Worm (Caenorhabditis elegans) whole organism, late embryonic: ENCODE results near the gene srbc-78.

Source experiments
- C08G9.2 ChIP-seq: sonication (generic microtip); optimal IDR thresholded peaks from 2 replicates; lab custom pipeline; 2016; ENCODE audit warnings: mild to moderate bottlenecking, missing genetic modification characterization, moderate library complexity, missing compliant biosample characterization
- C38D4.7 ChIP-seq: fragments of 200-800 bp; sonication (Bioruptor generic); optimal IDR thresholded peaks from 2 replicates; lab custom pipeline; 2018; ENCODE audit warnings: mild to moderate bottlenecking, missing genetic modification characterization, moderate library complexity, missing compliant biosample characterization
- K02D7.2 ChIP-seq: sonication (generic microtip); optimal IDR thresholded peaks from 2 replicates; lab custom pipeline; 2017; ENCODE audit warnings: mild to moderate bottlenecking, missing genetic modification characterization, missing compliant biosample characterization
- T23F11.4 ChIP-seq: fragments of 200-800 bp; sonication (Bioruptor generic); optimal IDR thresholded peaks from 2 replicates; lab custom pipeline; 2018; ENCODE audit warnings: mild to moderate bottlenecking, missing genetic modification characterization, missing compliant biosample characterization
- Y22D7AL.16 ChIP-seq: sonication (generic microtip); optimal IDR thresholded peaks from 2 replicates; lab custom pipeline; 2016; ENCODE audit warnings: missing genetic modification characterization, missing compliant biosample characterization
- ahr-1 ChIP-seq: sonication (generic microtip); optimal IDR thresholded peaks from 2 replicates; lab custom pipeline; 2016; ENCODE audit warnings: missing genetic modification characterization, missing compliant biosample characterization
- ama-1 ChIP-seq: fragments of 150-350 bp; optimal IDR thresholded peaks from 2 replicates; lab custom pipeline; 2014
- ceh-18 ChIP-seq: sonication (generic microtip); optimal IDR thresholded peaks from 2 replicates; lab custom pipeline; 2016; ENCODE audit warnings: missing genetic modification characterization, missing compliant biosample characterization
- ceh-2 ChIP-seq: sonication (generic microtip); optimal IDR thresholded peaks from 2 replicates; lab custom pipeline; 2016; ENCODE audit warnings: missing genotype, missing genetic modification characterization, missing compliant biosample characterization
- ceh-22 ChIP-seq: sonication (generic microtip); optimal IDR thresholded peaks from 2 replicates; lab custom pipeline; 2017; ENCODE audit warnings: missing biosample characterization, missing genetic modification characterization
- ceh-30 ChIP-seq: fragments of 150-350 bp; optimal IDR thresholded peaks from 2 replicates; lab custom pipeline; 2014; ENCODE audit warnings: missing biosample characterization, missing genetic modification characterization
- ceh-31 ChIP-seq: sonication (generic microtip); optimal IDR thresholded peaks from 2 replicates; lab custom pipeline; 2016; ENCODE audit warnings: missing genetic modification characterization, missing compliant biosample characterization
- ceh-34 ChIP-seq: sonication (generic microtip); optimal IDR thresholded peaks from 2 replicates; lab custom pipeline; 2016; ENCODE audit warnings: mild to moderate bottlenecking, missing genetic modification characterization, missing compliant biosample characterization
- ceh-45 ChIP-seq: fragments of 200-800 bp; sonication (Bioruptor generic); IDR thresholded peaks from 2 replicates; pipeline ENCODE4 v1.3.6; 2022; ENCODE audit warnings: missing genetic modification reagents, missing genetic modification characterization, missing compliant biosample characterization
- ceh-48 ChIP-seq: sonication (generic microtip); optimal IDR thresholded peaks from 2 replicates; lab custom pipeline; 2016; ENCODE audit warnings: missing genetic modification characterization, inconsistent platforms, missing compliant biosample characterization
- ceh-9 ChIP-seq: sonication (generic microtip); optimal IDR thresholded peaks from 2 replicates; lab custom pipeline; 2016; ENCODE audit warnings: mild to moderate bottlenecking, missing genetic modification characterization, inconsistent platforms, missing compliant biosample characterization
- che-1 ChIP-seq: sonication (generic microtip); optimal IDR thresholded peaks from 2 replicates; lab custom pipeline; 2016; ENCODE audit warnings: mild to moderate bottlenecking, missing genetic modification characterization, missing compliant biosample characterization
- dmd-4 ChIP-seq: sonication (generic microtip); optimal IDR thresholded peaks from 2 replicates; lab custom pipeline; 2016; ENCODE audit warnings: borderline replicate concordance, missing genetic modification characterization, missing compliant biosample characterization
- elt-2 ChIP-seq: sonication (generic microtip); optimal IDR thresholded peaks from 2 replicates; lab custom pipeline; 2016; ENCODE audit warnings: missing genetic modification reagents, missing genetic modification characterization, missing compliant biosample characterization
- eyg-1 ChIP-seq: sonication (generic microtip); optimal IDR thresholded peaks from 2 replicates; lab custom pipeline; 2016; ENCODE audit warnings: missing genotype, missing genetic modification characterization, missing compliant biosample characterization
- gmeb-2 ChIP-seq: sonication (generic microtip); optimal IDR thresholded peaks from 2 replicates; lab custom pipeline; 2016; ENCODE audit warnings: missing genetic modification characterization, inconsistent platforms, missing compliant biosample characterization
- hlh-13 ChIP-seq: fragments of 200-800 bp; sonication (Bioruptor generic); optimal IDR thresholded peaks from 2 replicates; lab custom pipeline; 2018; ENCODE audit warnings: mild to moderate bottlenecking, missing genetic modification characterization, missing compliant biosample characterization
- hlh-15 ChIP-seq: sonication (generic microtip); optimal IDR thresholded peaks from 2 replicates; lab custom pipeline; 2016; ENCODE audit warnings: missing genetic modification characterization, missing compliant biosample characterization
- hlh-30 ChIP-seq: sonication (generic microtip); optimal IDR thresholded peaks from 2 replicates; lab custom pipeline; 2017; ENCODE audit warnings: antibody characterized with exemption, missing genetic modification characterization, missing compliant biosample characterization; ENCODE audit not compliant: insufficient read depth
- hlh-6 ChIP-seq: sonication (generic microtip); optimal IDR thresholded peaks from 2 replicates; lab custom pipeline; 2016; ENCODE audit warnings: missing genotype, missing genetic modification characterization, missing compliant biosample characterization
- hlh-8 ChIP-seq: sonication (generic microtip); optimal IDR thresholded peaks from 2 replicates; lab custom pipeline; 2016; ENCODE audit warnings: missing genotype, missing genetic modification characterization, missing compliant biosample characterization
- madf-2 ChIP-seq: sonication (generic microtip); optimal IDR thresholded peaks from 2 replicates; lab custom pipeline; 2017; ENCODE audit warnings: missing genetic modification characterization, missing compliant biosample characterization
- nhr-232 ChIP-seq: sonication (generic microtip); optimal IDR thresholded peaks from 2 replicates; lab custom pipeline; 2016; ENCODE audit warnings: missing genetic modification characterization, missing compliant biosample characterization
- odd-2 ChIP-seq: sonication (generic microtip); optimal IDR thresholded peaks from 2 replicates; lab custom pipeline; 2017; ENCODE audit warnings: antibody characterized with exemption, mild to moderate bottlenecking, missing genetic modification characterization, missing compliant biosample characterization
- pat-9 ChIP-seq: fragments of 200-800 bp; sonication (Bioruptor generic); optimal IDR thresholded peaks from 2 replicates; lab custom pipeline; 2018; ENCODE audit warnings: mild to moderate bottlenecking, missing genetic modification characterization, moderate library complexity, missing compliant biosample characterization
- pax-1 ChIP-seq: fragments of 150-350 bp; optimal IDR thresholded peaks from 2 replicates; lab custom pipeline; 2014; ENCODE audit warnings: missing biosample characterization, missing genetic modification characterization
- pha-2 ChIP-seq: sonication (generic microtip); optimal IDR thresholded peaks from 2 replicates; lab custom pipeline; 2017; ENCODE audit warnings: mild to moderate bottlenecking, missing genetic modification characterization, missing compliant biosample characterization
- ref-2 ChIP-seq: sonication (generic microtip); optimal IDR thresholded peaks from 2 replicates; lab custom pipeline; 2016; ENCODE audit warnings: missing genetic modification characterization, missing compliant biosample characterization
- rnt-1 ChIP-seq: sonication (generic microtip); optimal IDR thresholded peaks from 2 replicates; lab custom pipeline; 2016; ENCODE audit warnings: missing genetic modification characterization, missing compliant biosample characterization
- tbx-7 ChIP-seq: sonication (generic microtip); optimal IDR thresholded peaks from 2 replicates; lab custom pipeline; 2016; ENCODE audit warnings: missing genotype, missing genetic modification characterization, missing compliant biosample characterization
- unc-55 ChIP-seq: sonication (generic microtip); optimal IDR thresholded peaks from 2 replicates; lab custom pipeline; 2017; ENCODE audit warnings: missing biosample characterization, missing genetic modification reagents, missing genetic modification characterization
- zip-5 ChIP-seq: sonication (generic microtip); optimal IDR thresholded peaks from 2 replicates; lab custom pipeline; 2016; ENCODE audit warnings: missing genetic modification characterization, missing compliant biosample characterization

Gene srbc-78

DNA sequence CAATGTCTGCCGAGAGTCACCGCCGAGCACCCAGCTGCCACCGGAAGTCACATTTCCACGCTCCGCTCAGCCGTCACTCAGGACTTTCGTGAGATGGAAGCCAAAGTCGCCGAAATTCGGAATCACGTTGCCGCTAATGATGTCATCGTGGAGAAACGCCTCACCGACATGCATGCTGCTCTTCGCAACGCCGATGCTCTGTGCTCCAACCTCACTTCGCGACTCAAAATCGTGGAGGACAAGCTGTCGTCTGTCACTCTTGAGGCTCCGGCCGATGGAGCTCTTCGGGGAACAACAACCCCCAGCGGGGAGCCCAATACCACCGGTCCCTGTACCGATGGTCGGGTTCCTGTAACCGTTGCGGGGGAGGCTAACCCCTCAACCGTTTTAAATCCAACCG, 17.5 kb upstream of the srbc-78 start:
- TF ChIP-seq hlh-8 (no peak), pat-9 (tag; lab: Kevin White, UChicago) (no peak), ceh-2 (tag; lab: Kevin White, UChicago) (no peak), ceh-31 (tag; lab: Kevin White, UChicago) (no peak), C38D4.7 (GFP tag; lab: Kevin White, UChicago) (no peak), Y22D7AL.16 (tag; lab: Kevin White, UChicago) (no peak), ceh-22 (tag; lab: Kevin White, UChicago) (no peak)

ce11 chrV:20504997-20505396, 16.0 kb upstream of the srbc-78 start, which contains the start of gene Y38H6C.4:
Gene Y38H6C.4, minus strand, starts transcription at chrV:20505097.
- TF ChIP-seq odd-2 (tag; lab: Kevin White, UChicago) (no peak), nhr-232 (tag; lab: Kevin White, UChicago) (no peak), C38D4.7 (GFP tag; lab: Kevin White, UChicago) (no peak), ahr-1 (tag; lab: Kevin White, UChicago) (no peak), hlh-15 (tag; lab: Kevin White, UChicago) (no peak), ceh-30 (no peak), hlh-6 (no peak), zip-5 (tag; lab: Kevin White, UChicago) (no peak), unc-55 (GFP tag; lab: Kevin White, UChicago) (no peak), rnt-1 (tag; lab: Kevin White, UChicago) (no peak), C08G9.2 (tag; lab: Kevin White, UChicago) (no peak), T23F11.4 (GFP tag; lab: Kevin White, UChicago) (no peak), hlh-30 (tag; lab: Kevin White, UChicago) (no peak), pha-2 (no peak), ceh-45 (no peak), eyg-1 (tag; lab: Kevin White, UChicago) (no peak)

DNA sequence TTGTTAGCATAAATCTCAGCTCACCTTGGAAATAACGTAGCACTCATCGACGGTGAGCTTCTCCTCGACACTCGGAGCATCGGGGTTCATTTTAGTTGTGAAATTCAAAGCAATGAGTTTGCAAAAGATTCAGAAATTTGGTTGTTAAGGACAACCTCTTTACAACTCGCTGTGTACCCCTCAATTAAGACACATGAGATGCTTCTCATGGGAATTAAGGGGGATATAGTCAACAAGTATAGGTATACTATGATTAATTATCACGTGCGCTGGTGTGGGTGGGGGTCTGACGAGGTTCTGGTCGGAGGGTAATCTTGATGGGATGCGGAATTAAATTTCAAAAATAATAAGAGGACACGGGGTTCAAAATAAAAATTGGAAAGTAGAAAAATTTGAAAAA, 11.4 kb upstream of the srbc-78 start, which contains the start of gene dct-14:
dct-14 (minus strand) TSS at position 101 of the 400 bp plus-strand sequence.
- no peak for TF ChIP-seq hlh-6
- TF ChIP-seq, all 69 proteins: peak for 0

DNA sequence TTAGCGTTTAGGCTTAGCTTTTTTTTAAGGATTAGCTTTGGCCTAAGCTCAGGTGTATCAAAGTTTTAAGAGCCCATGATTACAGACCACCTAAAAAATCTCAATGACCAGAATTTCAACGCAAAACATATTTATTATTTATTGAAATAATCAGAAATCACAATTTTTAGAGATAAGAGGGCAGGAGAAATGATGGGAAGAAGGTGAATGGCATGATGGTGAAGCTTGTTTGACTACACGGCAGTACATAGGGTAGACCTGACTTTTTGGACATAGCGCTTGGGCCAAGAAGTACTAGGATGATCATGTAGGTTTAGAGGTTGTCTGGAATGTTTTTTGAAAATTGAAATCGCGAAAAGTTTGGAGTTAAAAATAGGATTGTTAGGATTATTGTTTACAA, 10.6 kb upstream of the srbc-78 start:
- TF ChIP-seq zip-5 (tag; lab: Kevin White, UChicago) (no peak), nhr-232 (tag; lab: Kevin White, UChicago) (no peak), hlh-15 (tag; lab: Kevin White, UChicago) (no peak), K02D7.2 (tag; lab: Kevin White, UChicago) (no peak), dmd-4 (tag; lab: Kevin White, UChicago) (no peak), ceh-18 (tag; lab: Kevin White, UChicago) (no peak), che-1 (tag; lab: Kevin White, UChicago) (no peak)

ce11 chrV:20498980-20499379, 10.0 kb upstream of the srbc-78 start, which contains the start of gene dct-16:
Gene dct-16, minus strand, starts transcription at chrV:20499057.
- TF ChIP-seq ref-2 (tag; lab: Kevin White, UChicago) (no peak), odd-2 (tag; lab: Kevin White, UChicago) (no peak), madf-2 (no peak), elt-2 (tag; lab: Kevin White, UChicago) (no peak), gmeb-2 (tag; lab: Kevin White, UChicago) (no peak), hlh-13 (GFP tag; lab: Kevin White, UChicago) (no peak)
- TF ChIP-seq, all 69 proteins: peak for 0

- TF ChIP-seq unc-55 (GFP tag; lab: Kevin White, UChicago) (no peak), ceh-48 (tag; lab: Kevin White, UChicago) (no peak), tbx-7 (tag; lab: Kevin White, UChicago) (no peak), nhr-232 (tag; lab: Kevin White, UChicago) (no peak), pax-1 (tag; lab: Kevin White, UChicago) (no peak), C08G9.2 (tag; lab: Kevin White, UChicago) (no peak), ceh-9 (tag; lab: Kevin White, UChicago) (no peak), ceh-34 (tag; lab: Kevin White, UChicago) (no peak), ama-1 (lab: Kevin White, UChicago) (no peak), Y22D7AL.16 (tag; lab: Kevin White, UChicago) (no peak)
Observed at ce11 chrV:20497537-20497936, 8.5 kb upstream of the srbc-78 start.
